Worm (Caenorhabditis elegans) whole organism, L4 larva: ENCODE data around the gene hrg-10.

Experiments
- Y5F2A.4 ChIP-seq: fragments of 200-800 bp; sonication (Bioruptor generic); optimal IDR thresholded peaks from 2 replicates; lab custom pipeline; 2018; ENCODE audit warnings: mild to moderate bottlenecking, missing genetic modification characterization, missing compliant biosample characterization
- aha-1 ChIP-seq: fragments of 150-350 bp; peaks from one replicate; lab custom pipeline; 2014; ENCODE audit warnings: missing biosample characterization, missing genetic modification characterization
- ceh-28 ChIP-seq: fragments of 150-350 bp; optimal IDR thresholded peaks from 2 replicates; lab custom pipeline; 2014; ENCODE audit warnings: missing biosample characterization, missing genetic modification reagents, missing genetic modification characterization
- ctbp-1 ChIP-seq: fragments of 200-800 bp; sonication (Bioruptor generic); IDR thresholded peaks from 2 replicates; pipeline ENCODE4 v1.3.6; 2022; ENCODE audit warnings: missing genetic modification reagents, missing genetic modification characterization, missing compliant biosample characterization
- dve-1 ChIP-seq: sonication (generic microtip); optimal IDR thresholded peaks from 2 replicates; lab custom pipeline; 2017; ENCODE audit warnings: antibody characterized with exemption, mild to moderate bottlenecking, missing genetic modification characterization, missing compliant biosample characterization; ENCODE audit not compliant: insufficient read depth
- lin-39 ChIP-seq: fragments of 150-350 bp; optimal IDR thresholded peaks from 2 replicates; lab custom pipeline; 2014; ENCODE audit warnings: missing biosample characterization, missing genetic modification reagents, missing genetic modification characterization
- nhr-28 ChIP-seq: fragments of 150-350 bp; optimal IDR thresholded peaks from 2 replicates; lab custom pipeline; 2014; ENCODE audit warnings: missing biosample characterization, missing genetic modification characterization
- snpc-4 ChIP-seq: fragments of 150-350 bp; optimal IDR thresholded peaks from 2 replicates; lab custom pipeline; 2014; ENCODE audit warnings: missing biosample characterization, missing genetic modification characterization
- zag-1 ChIP-seq: fragments of 150-350 bp; optimal IDR thresholded peaks from 2 replicates; lab custom pipeline; 2014; ENCODE audit warnings: missing biosample characterization, missing genetic modification characterization
- zip-2 ChIP-seq: fragments of 150-350 bp; optimal IDR thresholded peaks from 2 replicates; lab custom pipeline; 2014; ENCODE audit warnings: missing biosample characterization, missing genetic modification characterization

- TF ChIP-seq lin-39 (tag; lab: Kevin White, UChicago) (no peak), Y5F2A.4 (GFP tag; lab: Kevin White, UChicago) (no peak), zag-1 (no peak), dve-1 (tag; lab: Kevin White, UChicago) (no peak), snpc-4 (tag; lab: Kevin White, UChicago) (no peak), zip-2 (no peak), ctbp-1 (GFP tag; lab: Robert Waterston, UW) (no peak), aha-1 (no peak), ceh-28 (no peak), nhr-28 (no peak)
Measured at ce11 chrV:18998045-18998444, 40.9 kb upstream of the hrg-10 start, which contains the start of gene tgt-2.
